Fruit fly (Drosophila melanogaster) S2 (cell line): ENCODE measurements around the gene sinah.

ENCODE experiments used
- CG8478 ChIP-seq: fragments of >200 bp; optimal IDR thresholded peaks from 2 replicates; lab custom pipeline; 2018
- CTCF ChIP-seq, 2 experiments: fragments of >200 bp; optimal IDR thresholded peaks; 2 replicates each; lab custom pipeline; 2018

Gene sinah

DNA sequence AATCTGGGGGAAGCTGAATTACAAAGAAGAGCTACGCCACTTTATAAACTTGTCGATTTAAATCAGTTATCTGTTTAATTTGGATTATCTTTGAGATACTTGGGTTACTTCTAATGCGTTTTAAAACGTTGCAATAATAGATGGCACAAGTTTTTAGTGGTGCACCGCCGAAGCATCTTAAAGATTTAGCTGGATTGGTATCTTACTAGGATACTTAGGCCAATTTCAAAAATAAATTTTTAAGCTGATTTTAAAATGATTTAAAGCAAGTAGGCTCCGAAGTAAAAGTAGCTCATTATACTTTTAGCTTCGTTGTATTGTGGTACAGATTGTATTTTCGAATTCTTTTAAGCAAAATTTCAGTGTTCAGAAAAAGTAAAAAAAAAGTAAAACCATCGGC is at the start of gene sinah:
Gene sinah, plus strand, starts transcription at position 301 of the 400 bp plus-strand sequence.
- no peak for TF ChIP-seq CG8478 (lab: Kevin White, UChicago)
- TF ChIP-seq CTCF (optimal IDR thresholded peaks at IDR 0.05; lab: Kevin White, UChicago), result no peak

DNA sequence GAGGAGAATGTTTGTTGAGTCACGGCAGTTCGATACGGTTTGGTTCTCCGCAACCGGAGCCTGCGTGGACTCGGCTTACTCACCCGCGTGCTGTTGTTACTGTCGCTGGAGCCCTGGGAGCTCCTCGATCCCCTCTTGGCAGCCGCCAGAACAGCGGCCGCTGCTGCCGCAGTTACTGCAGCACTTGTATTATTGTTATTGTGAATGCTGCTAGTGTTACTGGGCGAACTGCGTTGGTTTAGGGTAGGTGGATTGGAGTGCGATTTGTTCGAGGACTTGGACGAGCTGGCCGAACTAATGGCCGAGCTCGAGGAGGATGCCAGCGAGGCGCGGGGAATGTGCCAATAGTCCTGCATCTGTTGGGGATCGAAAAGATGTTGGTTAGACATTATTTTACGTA is 48.4 kb upstream of the sinah start:
- no peak for TF ChIP-seq CG8478 (lab: Kevin White, UChicago)
- no peak for TF ChIP-seq CTCF (optimal IDR thresholded peaks at IDR 0.05; lab: Kevin White, UChicago)

DNA sequence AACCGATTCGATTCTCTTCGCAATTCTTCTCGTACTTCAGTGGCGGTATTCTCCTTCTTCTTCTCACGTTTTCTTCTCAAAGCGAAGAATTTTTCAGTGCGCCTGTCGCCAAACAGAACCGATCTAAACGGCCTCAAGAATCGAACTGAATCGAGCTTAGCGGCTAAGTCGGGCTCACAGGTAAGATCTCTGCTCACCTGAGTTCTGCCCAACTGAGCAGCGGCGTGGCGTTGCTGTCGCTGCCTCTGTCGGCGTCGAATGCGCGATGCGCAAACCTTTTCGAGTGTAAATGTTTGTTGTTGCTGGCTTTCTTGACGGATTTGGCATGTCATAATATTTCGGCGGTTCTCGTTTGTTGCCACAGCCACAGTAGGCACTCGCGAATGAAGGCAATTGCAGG is 47.0 kb upstream of the sinah start:
- no peak for TF ChIP-seq CG8478 (lab: Kevin White, UChicago)
- TF ChIP-seq CTCF (optimal IDR thresholded peaks at IDR 0.05; lab: Kevin White, UChicago), result no peak

DNA sequence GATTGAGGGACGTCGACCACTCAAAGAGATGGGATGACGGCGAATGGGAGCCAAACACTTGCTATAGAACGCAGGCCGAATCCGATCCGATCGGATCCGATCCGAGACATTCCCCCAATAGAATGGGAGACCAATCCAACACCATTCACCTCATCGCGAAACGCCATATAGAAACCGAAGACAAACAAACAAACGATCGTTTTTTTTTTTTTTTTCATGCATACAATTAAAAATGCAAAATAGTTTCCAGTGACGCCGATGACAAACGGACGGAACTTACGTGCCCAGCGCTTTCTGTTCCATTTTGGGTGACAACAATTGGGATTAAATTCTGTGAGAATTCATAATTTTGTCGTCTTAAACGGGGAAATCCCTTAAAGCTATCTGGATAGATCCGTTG is 44.9 kb upstream of the sinah start:
- TF ChIP-seq CG8478 (lab: Kevin White, UChicago) (no peak), CTCF (optimal IDR thresholded peaks at IDR 0.05; lab: Kevin White, UChicago) (no peak)

DNA sequence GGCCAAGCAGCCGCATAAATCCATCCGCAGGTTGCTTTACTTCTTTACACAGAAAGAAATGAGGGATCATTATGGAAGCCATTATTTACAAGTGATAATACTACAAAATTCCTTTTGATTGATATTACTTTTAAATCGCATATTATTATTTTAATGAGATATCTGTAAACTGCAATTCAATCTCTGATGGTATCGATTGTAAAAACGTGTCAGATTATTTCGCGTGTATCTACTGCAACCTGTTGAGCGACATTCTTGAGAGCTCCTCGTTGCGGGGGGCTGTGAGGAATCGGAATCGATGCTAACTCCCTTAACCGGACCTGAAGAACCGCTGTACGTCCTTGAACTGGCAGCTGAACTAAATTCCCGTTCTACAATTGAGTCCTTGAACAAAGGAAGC is 40.8 kb upstream of the sinah start:
- no peak for TF ChIP-seq CTCF (optimal IDR thresholded peaks at IDR 0.05; lab: Kevin White, UChicago)
- TF ChIP-seq CG8478 (lab: Kevin White, UChicago), result no peak

DNA sequence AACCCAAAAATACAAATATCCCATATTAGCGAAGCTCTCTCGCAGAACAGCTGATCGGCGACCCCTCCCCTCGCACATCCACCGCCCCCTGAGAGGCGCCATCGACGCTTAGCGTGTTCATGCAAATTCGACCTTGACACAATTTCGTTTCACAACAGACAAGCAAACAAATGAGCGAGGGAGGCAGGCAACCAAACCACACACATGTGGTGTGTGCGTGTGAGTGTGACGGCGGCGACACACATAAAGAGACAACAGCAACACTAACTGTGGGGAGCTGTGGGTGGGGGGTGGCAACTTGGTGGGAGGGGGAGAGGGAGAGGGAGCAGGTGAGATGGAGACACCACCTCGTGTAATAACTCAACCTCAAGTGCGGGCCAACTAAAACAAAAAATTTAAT is 34.2 kb upstream of the sinah start:
- TF ChIP-seq CTCF (optimal IDR thresholded peaks at IDR 0.05; lab: Kevin White, UChicago), result no peak
- no peak for TF ChIP-seq CG8478 (lab: Kevin White, UChicago)

DNA sequence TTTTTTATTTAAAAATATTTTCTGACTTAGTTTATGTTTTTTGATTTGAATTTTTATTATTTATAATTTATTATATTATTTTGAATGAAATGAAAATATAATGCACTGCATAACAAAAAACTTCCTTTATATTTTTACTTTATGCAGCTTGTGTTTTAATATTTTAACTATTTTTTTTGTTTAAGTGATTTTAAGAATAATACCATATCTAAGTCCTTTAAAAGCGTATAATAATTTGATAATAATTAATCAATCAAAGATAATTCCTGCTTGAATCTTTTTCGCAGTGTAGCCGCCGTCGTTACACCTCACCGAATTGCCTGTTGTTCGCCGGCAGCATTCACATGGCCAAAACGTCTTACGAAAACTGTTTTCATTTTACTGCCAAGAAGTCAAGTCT is 33.7 kb upstream of the sinah start:
- TF ChIP-seq CTCF (optimal IDR thresholded peaks at IDR 0.05; lab: Kevin White, UChicago), result no peak
- no peak for TF ChIP-seq CG8478 (lab: Kevin White, UChicago)

DNA sequence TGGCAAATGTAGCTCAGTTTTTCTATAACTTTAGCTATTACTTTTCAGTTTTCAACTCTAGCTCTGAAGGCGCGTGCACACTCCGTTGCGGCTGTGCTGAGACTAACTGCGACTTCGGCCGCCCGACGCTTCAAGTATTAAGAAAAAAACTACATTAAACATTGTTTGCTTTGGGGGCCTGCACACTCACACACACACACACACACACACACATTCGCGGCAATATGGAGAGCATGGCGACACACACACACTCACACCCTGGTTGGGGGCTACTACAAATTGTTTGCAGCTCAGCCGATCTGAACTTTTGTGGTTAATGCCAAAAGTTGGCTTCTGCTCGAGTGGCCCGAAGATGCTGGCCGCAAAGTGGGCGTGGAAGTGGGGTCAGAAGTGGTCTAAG is 29.9 kb upstream of the sinah start, which contains the start of gene CG13024:
Gene CG13024, minus strand, starts transcription at position 108 of the 400 bp plus-strand sequence.
- TF ChIP-seq CG8478 (lab: Kevin White, UChicago) (no peak), CTCF (optimal IDR thresholded peaks at IDR 0.05; lab: Kevin White, UChicago) (no peak)

DNA sequence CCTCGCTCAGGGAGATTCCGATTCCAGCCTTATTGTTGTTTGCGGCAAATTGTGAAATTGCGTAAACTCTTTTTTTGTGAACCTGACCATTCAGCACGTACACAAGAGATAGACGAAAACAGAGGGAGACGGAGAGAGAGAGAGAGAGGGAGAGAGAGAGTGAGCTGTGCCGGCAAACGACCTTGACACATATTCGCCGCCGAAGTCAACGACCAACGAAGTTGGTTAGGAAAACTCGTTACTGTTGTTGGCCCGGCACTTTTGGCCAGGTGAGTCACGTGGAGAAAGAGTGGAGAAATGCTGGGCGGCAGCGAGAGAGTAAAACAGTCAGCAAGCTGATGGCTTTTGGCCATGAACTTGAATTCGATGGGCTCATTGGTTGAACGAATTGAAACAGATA is 28.9 kb upstream of the sinah start:
- TF ChIP-seq CG8478 (lab: Kevin White, UChicago) (no peak), CTCF (optimal IDR thresholded peaks at IDR 0.05; lab: Kevin White, UChicago) (no peak)

DNA sequence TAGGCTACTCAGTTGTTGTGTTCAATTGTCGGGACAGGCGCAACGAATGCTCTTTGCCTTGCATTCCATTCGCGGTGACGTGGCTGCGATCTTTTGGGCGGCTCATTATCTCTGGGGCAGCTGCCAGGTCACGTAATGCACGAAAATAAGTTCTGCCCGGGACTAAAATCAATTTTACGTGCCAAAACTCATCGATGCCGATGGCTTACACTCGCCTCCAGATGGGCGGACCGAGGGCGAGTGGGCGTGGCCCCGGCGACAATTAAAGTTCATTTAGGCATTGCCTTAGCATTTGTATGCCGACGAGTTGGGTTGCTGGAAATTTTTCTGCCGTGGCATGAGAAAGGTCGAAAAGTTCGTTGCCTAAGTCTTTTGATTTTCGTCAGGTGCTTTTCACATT is 22.1 kb upstream of the sinah start:
- TF ChIP-seq CG8478 (lab: Kevin White, UChicago) (no peak), CTCF (optimal IDR thresholded peaks at IDR 0.05; lab: Kevin White, UChicago) (no peak)

DNA sequence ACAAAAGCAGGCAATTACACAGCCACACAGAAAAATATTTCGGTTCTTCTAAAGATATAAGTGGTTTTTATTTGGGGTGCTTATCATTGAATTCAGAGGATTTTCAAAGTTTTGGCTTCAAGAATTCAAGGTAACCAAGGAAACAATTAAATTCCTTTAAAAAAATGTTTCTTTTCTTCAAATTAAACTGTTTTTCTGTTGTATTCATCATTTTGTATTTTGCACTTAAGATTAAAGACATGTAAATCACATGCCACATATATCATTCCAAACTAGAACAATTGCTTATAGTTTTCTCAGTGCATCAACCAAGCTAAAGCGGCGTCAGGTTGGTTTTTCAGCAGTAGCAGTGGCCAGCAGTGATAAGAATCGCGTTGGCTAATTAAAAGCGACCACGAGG is 18.3 kb upstream of the sinah start:
- TF ChIP-seq CTCF (optimal IDR thresholded peaks at IDR 0.05; lab: Kevin White, UChicago) (no peak), CG8478 (lab: Kevin White, UChicago) (no peak)

DNA sequence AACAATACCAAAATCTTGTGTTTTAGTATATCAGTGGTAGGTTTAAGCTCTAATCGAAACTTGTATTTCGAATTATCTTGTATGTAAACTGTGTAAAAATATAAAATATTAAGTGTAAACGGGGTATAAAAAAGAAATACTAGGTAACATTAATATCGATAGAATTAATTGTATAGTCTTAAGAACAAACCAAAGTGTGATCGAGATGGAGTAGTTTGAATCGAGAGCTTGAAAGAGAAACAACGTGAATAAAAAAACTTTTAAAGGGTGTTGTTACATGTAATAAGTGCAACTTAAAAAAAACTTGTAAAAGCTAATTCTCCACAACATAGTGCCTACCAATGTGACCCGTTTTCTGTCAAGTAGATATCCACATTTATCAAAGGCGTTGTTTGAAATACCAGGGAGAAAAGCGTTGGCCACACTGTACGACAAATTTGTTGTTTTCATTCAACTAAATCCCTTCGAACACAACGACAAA is 16.8 kb upstream of the sinah start, which contains the start of gene TSG101:
Gene TSG101, plus strand, starts transcription at position 208 of the 481 bp plus-strand sequence.
- no peak for TF ChIP-seq CG8478 (lab: Kevin White, UChicago)
- TF ChIP-seq CTCF (optimal IDR thresholded peaks at IDR 0.05; lab: Kevin White, UChicago), result peak in 1 of 2 experiments; percentile 18

DNA sequence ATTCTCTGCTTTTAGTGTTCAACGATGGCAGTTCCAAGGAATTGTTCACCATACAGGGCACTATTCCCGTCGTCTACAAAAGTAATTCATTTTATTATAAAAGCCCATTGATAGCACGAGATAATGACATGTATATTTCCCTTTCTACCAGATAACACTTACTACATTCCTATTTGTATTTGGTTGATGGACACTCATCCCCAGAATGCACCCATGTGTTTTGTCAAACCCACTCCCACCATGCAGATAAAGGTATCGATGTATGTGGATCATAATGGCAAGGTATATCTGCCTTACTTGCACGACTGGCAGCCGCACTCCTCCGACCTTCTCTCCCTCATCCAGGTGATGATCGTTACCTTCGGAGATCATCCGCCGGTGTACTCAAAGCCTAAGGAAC is 15.9 kb upstream of the sinah start:
- TF ChIP-seq CG8478 (lab: Kevin White, UChicago) (no peak), CTCF (optimal IDR thresholded peaks at IDR 0.05; lab: Kevin White, UChicago) (no peak)

DNA sequence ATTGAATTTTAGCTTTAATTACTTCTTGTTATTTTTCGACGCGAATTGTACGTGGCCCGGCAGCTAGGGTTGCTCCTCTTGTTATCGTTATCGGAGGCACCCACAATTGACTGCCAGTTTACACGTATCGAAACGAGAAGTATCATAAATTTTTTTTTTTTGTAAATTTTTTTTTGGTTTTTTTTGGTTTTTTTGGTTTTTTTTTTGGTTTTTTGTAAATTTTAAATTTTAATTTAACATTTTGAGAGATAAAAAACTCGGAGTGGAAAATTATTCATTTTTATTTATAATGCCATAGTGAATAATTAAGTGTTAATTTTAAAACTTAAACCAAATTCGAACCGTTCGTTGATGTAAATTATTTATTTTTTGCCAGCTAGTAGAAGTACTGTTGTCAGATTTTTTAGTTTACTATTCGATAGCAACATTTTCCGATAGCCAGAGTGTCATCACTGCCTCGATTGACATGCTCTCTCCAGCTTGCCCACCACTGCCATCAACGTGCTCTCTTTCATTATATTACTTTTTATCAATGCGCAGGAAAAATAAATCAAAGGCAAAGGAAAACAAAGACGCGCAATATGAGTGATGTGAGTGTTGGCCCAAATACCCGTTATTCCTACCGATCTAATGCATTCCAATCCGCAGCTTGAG is 13.8 kb upstream of the sinah start, which contains the start of the genes kud and Zcchc7:
Gene kud, minus strand, starts transcription at position 72 of the 654 bp plus-strand sequence.
Gene Zcchc7, plus strand, starts transcription at position 467 of the 654 bp plus-strand sequence.
- no peak for TF ChIP-seq CG8478 (lab: Kevin White, UChicago)
- TF ChIP-seq CTCF (optimal IDR thresholded peaks at IDR 0.05; lab: Kevin White, UChicago), result no peak

DNA sequence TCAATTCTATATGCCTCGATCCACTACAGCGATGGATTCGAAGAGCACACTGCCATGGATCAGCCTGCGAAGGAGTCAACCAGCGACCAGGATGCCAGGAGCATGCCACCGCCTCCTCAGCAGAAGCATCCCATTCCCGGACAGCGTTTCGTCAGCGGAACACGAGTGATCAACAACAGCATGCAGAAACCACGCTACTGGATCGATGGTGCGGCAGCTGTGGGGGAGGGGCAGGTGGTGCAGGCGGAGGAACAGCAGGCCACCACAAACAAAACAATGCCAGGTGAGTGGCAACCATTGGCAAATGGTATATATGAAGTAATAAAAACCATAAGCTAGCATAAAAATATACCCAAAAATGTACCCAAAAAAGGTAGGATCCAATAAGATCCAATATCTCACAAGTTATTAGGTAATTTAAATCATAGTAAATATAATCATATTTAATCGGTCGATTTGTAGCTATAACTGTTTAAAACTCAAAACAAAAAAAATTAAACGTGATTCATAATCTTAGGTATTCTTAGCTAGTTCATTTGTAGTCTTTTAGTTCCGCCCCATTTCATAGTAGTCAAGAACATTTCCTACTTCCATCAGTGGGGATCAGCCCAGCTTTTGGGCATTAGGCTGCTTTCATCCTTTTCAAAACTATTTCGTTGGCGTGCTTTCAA is 13.1 kb upstream of the sinah start, which contains the start of gene CG32161:
Gene CG32161, plus strand, starts transcription at position 621 of the 671 bp plus-strand sequence.
- TF ChIP-seq CG8478 (lab: Kevin White, UChicago) (no peak), CTCF (optimal IDR thresholded peaks at IDR 0.05; lab: Kevin White, UChicago) (no peak)
